Worm (Caenorhabditis elegans) whole organism, L4/young adult: Measurements from ENCODE around the gene F38B6.3.

ENCODE experiments used
- W03F9.2 ChIP-seq: fragments of 150-350 bp; optimal IDR thresholded peaks from 2 replicates; lab custom pipeline; 2014; ENCODE audit warnings: missing biosample characterization, missing genetic modification characterization
- dao-5 ChIP-seq: sonication (generic microtip); optimal IDR thresholded peaks from 2 replicates; lab custom pipeline; 2016; ENCODE audit warnings: missing genotype, missing genetic modification characterization, moderate library complexity, missing compliant biosample characterization
- him-1 ChIP-seq: sonication (generic microtip); optimal IDR thresholded peaks from 2 replicates; lab custom pipeline; 2016; ENCODE audit warnings: missing genotype, missing genetic modification reagents, missing genetic modification characterization, missing compliant biosample characterization

- no peak for TF ChIP-seq W03F9.2 (tag; lab: Kevin White, UChicago)
- TF ChIP-seq him-1, result no peak
- TF ChIP-seq dao-5 (tag; lab: Kevin White, UChicago), result no peak
Measured at ce11 chrX:6718595-6718994, 25.2 kb downstream of the F38B6.3 start, which contains the start of gene smf-2.
